Fruit fly (Drosophila melanogaster) whole organism, embryonic: ENCODE data around the gene gNacalpha.

Experiments used
- BEAF-32 ChIP-seq: fragments of 200-800 bp; sonication (Bioruptor generic); optimal IDR thresholded peaks from 3 replicates; lab custom pipeline; 2017; ENCODE audit warnings: missing biosample characterization, missing genetic modification characterization, mild to moderate bottlenecking, moderate library complexity, missing genetic modification reagents
- CG12659 ChIP-seq: fragments of 200-800 bp; sonication (Bioruptor generic); optimal IDR thresholded peaks from 3 replicates; lab custom pipeline; 2017; ENCODE audit warnings: mild to moderate bottlenecking, missing biosample characterization, missing genetic modification reagents, missing genetic modification characterization
- CG15269 ChIP-seq: fragments of 200-800 bp; sonication (Bioruptor generic); optimal IDR thresholded peaks from 2 replicates; lab custom pipeline; 2018; ENCODE audit warnings: missing biosample characterization, mild to moderate bottlenecking, missing genetic modification characterization, moderate library complexity
- CG17328 ChIP-seq: fragments of 200-800 bp; sonication (Bioruptor generic); IDR thresholded peaks from 2 replicates; pipeline ENCODE4 v1.3.6; 2022; ENCODE audit warnings: missing biosample characterization, missing genetic modification characterization
- CG6272 ChIP-seq: fragments of 200-800 bp; sonication (Bioruptor generic); IDR thresholded peaks from 2 replicates; pipeline ENCODE4 v1.3.6; 2022; ENCODE audit warnings: missing biosample characterization, missing genetic modification characterization
- CG7987 ChIP-seq: fragments of 200-800 bp; sonication (Bioruptor generic); optimal IDR thresholded peaks from 2 replicates; lab custom pipeline; 2018; ENCODE audit warnings: missing biosample characterization, mild to moderate bottlenecking, missing genetic modification characterization, moderate library complexity
- CG8478 ChIP-seq: fragments of >200 bp; optimal IDR thresholded peaks from 2 replicates; lab custom pipeline; 2018
- GATAe ChIP-seq: fragments of 200-800 bp; sonication (Bioruptor generic); conservative IDR thresholded peaks from 2 replicates; pipeline ENCODE4 v1.3.6; 2022; ENCODE audit warnings: missing biosample characterization, missing genetic modification characterization
- psq ChIP-seq: fragments of 200-800 bp; sonication (Bioruptor generic); optimal IDR thresholded peaks from 2 replicates; lab custom pipeline; 2017; ENCODE audit warnings: missing biosample characterization, missing genetic modification characterization

DNA sequence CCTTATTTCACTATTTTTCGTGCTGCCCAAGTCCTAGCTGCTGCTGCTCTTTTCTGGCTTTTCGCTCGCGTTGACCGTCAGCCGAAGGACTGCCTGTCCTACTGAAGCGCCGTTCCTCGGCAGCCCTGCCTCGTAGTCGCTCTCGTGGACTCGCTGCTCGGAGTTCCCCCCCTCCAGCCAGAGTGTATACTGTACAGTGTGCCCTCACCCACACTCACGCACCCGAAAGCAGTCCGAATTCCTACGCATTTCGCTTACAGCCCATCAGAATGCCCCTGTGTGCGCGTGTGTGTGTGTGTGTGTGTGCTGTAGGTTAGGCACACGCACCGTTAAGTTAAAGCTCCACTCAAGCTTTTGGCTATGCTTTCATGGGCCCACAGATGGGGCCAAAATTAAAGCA, 10.9 kb downstream of the gNacalpha start, which contains the start of gene IA-2:
- TF ChIP-seq CG6272 (GFP tag; lab: Robert Waterston, UW) (no peak), BEAF-32 (GFP tag; lab: Kevin White, UChicago) (no peak), CG17328 (GFP tag; lab: Robert Waterston, UW) (no peak), psq (GFP tag; lab: Kevin White, UChicago) (no peak), CG7987 (GFP tag; lab: Kevin White, UChicago) (no peak), CG12659 (GFP tag; lab: Kevin White, UChicago) (no peak), CG8478 (no peak), GATAe (no peak), CG15269 (tag; lab: Kevin White, UChicago) (no peak)
